Fruit fly (Drosophila melanogaster) whole organism, embryonic: ENCODE results near the gene Schip1.

ENCODE experiments used
- Abd-B ChIP-seq: fragments of 200-800 bp; sonication (Bioruptor generic); optimal IDR thresholded peaks from 2 replicates; lab custom pipeline; 2018; ENCODE audit warnings: missing biosample characterization, mild to moderate bottlenecking, missing genetic modification characterization, moderate library complexity
- Awh ChIP-seq: fragments of 200-800 bp; sonication (Bioruptor generic); IDR thresholded peaks from 2 replicates; pipeline ENCODE4, ENCODE4 v1.3.6; 2022; ENCODE audit warnings: missing biosample characterization, missing genetic modification characterization
- Blimp-1 ChIP-seq: fragments of 200-800 bp; sonication (Bioruptor generic); optimal IDR thresholded peaks from 3 replicates; lab custom pipeline; 2018; ENCODE audit warnings: missing biosample characterization, missing genetic modification characterization, mild to moderate bottlenecking, moderate library complexity, missing genetic modification reagents
- CG10147 ChIP-seq: fragments of 200-800 bp; sonication (Bioruptor generic); optimal IDR thresholded peaks from 2 replicates; lab custom pipeline; 2019; ENCODE audit warnings: missing biosample characterization, mild to moderate bottlenecking, missing genetic modification characterization, moderate library complexity
- CG10209 ChIP-seq: fragments of 200-800 bp; sonication (Bioruptor generic); optimal IDR thresholded peaks from 3 replicates; lab custom pipeline; 2017; ENCODE audit warnings: missing biosample characterization, mild to moderate bottlenecking, missing genetic modification characterization, missing genetic modification reagents
- CG12219 ChIP-seq: fragments of 200-800 bp; sonication (Bioruptor generic); optimal IDR thresholded peaks from 3 replicates; lab custom pipeline; 2018; ENCODE audit warnings: missing biosample characterization, mild to moderate bottlenecking, missing genetic modification characterization
- CG1233 ChIP-seq: fragments of 200-800 bp; sonication (Bioruptor generic); optimal IDR thresholded peaks from 4 replicates; lab custom pipeline; 2018; ENCODE audit warnings: missing biosample characterization, mild to moderate bottlenecking, missing genetic modification characterization
- CG13424 ChIP-seq: fragments of 200-800 bp; sonication (Bioruptor generic); optimal IDR thresholded peaks from 2 replicates; lab custom pipeline; 2019; ENCODE audit warnings: missing biosample characterization, mild to moderate bottlenecking, missing genetic modification characterization, moderate library complexity
- CG14441 ChIP-seq: fragments of 200-800 bp; sonication (Bioruptor generic); IDR thresholded peaks from 2 replicates; pipeline ENCODE4 v1.3.6; 2022; ENCODE audit warnings: missing biosample characterization, missing genetic modification characterization
- CG14710 ChIP-seq: fragments of 200-800 bp; sonication (Bioruptor generic); optimal IDR thresholded peaks from 3 replicates; lab custom pipeline; 2019; ENCODE audit warnings: missing biosample characterization, mild to moderate bottlenecking, missing genetic modification characterization, moderate library complexity
- CG15696 ChIP-seq: fragments of 200-800 bp; sonication (Bioruptor generic); optimal IDR thresholded peaks from 2 replicates; lab custom pipeline; 2019; ENCODE audit warnings: missing biosample characterization, mild to moderate bottlenecking, missing genetic modification characterization, moderate library complexity
- CG1603 ChIP-seq: fragments of 200-800 bp; sonication (Bioruptor generic); optimal IDR thresholded peaks from 2 replicates; lab custom pipeline; 2019; ENCODE audit warnings: missing biosample characterization, mild to moderate bottlenecking, missing genetic modification characterization, moderate library complexity
- CG17802 ChIP-seq: fragments of 200-800 bp; sonication (Bioruptor generic); optimal IDR thresholded peaks from 2 replicates; lab custom pipeline; 2018; ENCODE audit warnings: missing biosample characterization, mild to moderate bottlenecking, missing genetic modification characterization, moderate library complexity
- CG1832 ChIP-seq: fragments of 200-800 bp; sonication (Bioruptor generic); optimal IDR thresholded peaks from 2 replicates; lab custom pipeline; 2017; ENCODE audit warnings: missing biosample characterization, mild to moderate bottlenecking, missing genetic modification characterization, inconsistent platforms
- CG18599 ChIP-seq: fragments of 200-800 bp; sonication (Bioruptor generic); optimal IDR thresholded peaks from 3 replicates; lab custom pipeline; 2017; ENCODE audit warnings: missing biosample characterization, missing genetic modification characterization, mild to moderate bottlenecking, moderate library complexity, missing genetic modification reagents
- CG18764 ChIP-seq: fragments of 200-800 bp; sonication (Bioruptor generic); optimal IDR thresholded peaks from 3 replicates; lab custom pipeline; 2016; ENCODE audit warnings: missing biosample characterization, missing genetic modification characterization
- CG31441 ChIP-seq: fragments of 200-800 bp; sonication (Bioruptor generic); IDR thresholded peaks from 2 replicates; pipeline ENCODE4 v1.3.6; 2022; ENCODE audit warnings: missing biosample characterization, missing genetic modification characterization
- CG4282 ChIP-seq: fragments of 200-800 bp; sonication (Bioruptor generic); optimal IDR thresholded peaks from 2 replicates; lab custom pipeline; 2016; ENCODE audit warnings: missing biosample characterization, missing genetic modification characterization
- CG6254 ChIP-seq: fragments of 200-800 bp; sonication (Bioruptor generic); optimal IDR thresholded peaks from 3 replicates; lab custom pipeline; 2017; ENCODE audit warnings: mild to moderate bottlenecking, missing biosample characterization, missing genetic modification reagents, missing genetic modification characterization
- CG7271 ChIP-seq: fragments of 200-800 bp; sonication (Bioruptor generic); optimal IDR thresholded peaks from 2 replicates; lab custom pipeline; 2018; ENCODE audit warnings: missing biosample characterization, mild to moderate bottlenecking, missing genetic modification characterization, moderate library complexity
- CG7357 ChIP-seq: fragments of 200-800 bp; sonication (Bioruptor generic); IDR thresholded peaks from 3 replicates; pipeline ENCODE4 v1.3.6; 2022; ENCODE audit warnings: missing biosample characterization, missing genetic modification characterization
- CG7786 ChIP-seq: fragments of 200-800 bp; sonication (Bioruptor generic); optimal IDR thresholded peaks from 2 replicates; lab custom pipeline; 2016; ENCODE audit warnings: missing biosample characterization, missing genetic modification characterization
- CG8359 ChIP-seq: fragments of 200-800 bp; sonication (Bioruptor generic); optimal IDR thresholded peaks from 2 replicates; lab custom pipeline; 2017; ENCODE audit warnings: missing biosample characterization, mild to moderate bottlenecking, missing genetic modification characterization, borderline replicate concordance
- CG8388 ChIP-seq: fragments of 200-800 bp; sonication (Bioruptor generic); optimal IDR thresholded peaks from 2 replicates; lab custom pipeline; 2019; ENCODE audit warnings: missing biosample characterization, mild to moderate bottlenecking, missing genetic modification characterization, moderate library complexity
- CG9932 ChIP-seq: fragments of 200-800 bp; sonication (Bioruptor generic); IDR thresholded peaks from 2 replicates; pipeline ENCODE4 v1.3.6; 2022; ENCODE audit warnings: missing biosample characterization, missing genetic modification characterization
- Chrac-16 ChIP-seq: fragments of 200-800 bp; sonication (Bioruptor generic); optimal IDR thresholded peaks from 3 replicates; lab custom pipeline; 2016; ENCODE audit warnings: missing biosample characterization, missing genetic modification characterization
- Dbx ChIP-seq: fragments of 200-800 bp; sonication (Bioruptor generic); IDR thresholded peaks from 3 replicates; pipeline ENCODE4 v1.3.6; 2022; ENCODE audit warnings: missing biosample characterization, missing genetic modification characterization
- Dp ChIP-seq: fragments of 200-800 bp; sonication (Bioruptor generic); optimal IDR thresholded peaks from 2 replicates; lab custom pipeline; 2018; ENCODE audit warnings: missing biosample characterization, mild to moderate bottlenecking, missing genetic modification characterization, moderate library complexity
- Gug ChIP-seq: fragments of 200-800 bp; sonication (Bioruptor generic); IDR thresholded peaks from 4 replicates; pipeline ENCODE4 v1.3.6; 2022; ENCODE audit warnings: missing biosample characterization, missing genetic modification characterization
- HLHmδ ChIP-seq: fragments of 200-800 bp; sonication (Bioruptor generic); optimal IDR thresholded peaks from 2 replicates; lab custom pipeline; 2018; ENCODE audit warnings: missing biosample characterization, mild to moderate bottlenecking, missing genetic modification characterization, moderate library complexity
- Max ChIP-seq: fragments of 200-800 bp; sonication (Bioruptor generic); optimal IDR thresholded peaks from 2 replicates; lab custom pipeline; 2016; ENCODE audit warnings: missing biosample characterization, mild to moderate bottlenecking, missing genetic modification characterization
- NK7.1 ChIP-seq: fragments of 200-800 bp; sonication (Bioruptor generic); optimal IDR thresholded peaks from 3 replicates; lab custom pipeline; 2016; ENCODE audit warnings: missing biosample characterization, missing genetic modification characterization
- Poxn ChIP-seq: fragments of 200-800 bp; sonication (Bioruptor generic); IDR thresholded peaks from 2 replicates; pipeline ENCODE4 v1.3.6; 2022; ENCODE audit warnings: missing biosample characterization, missing genetic modification characterization
- Scr ChIP-seq: fragments of 200-800 bp; sonication (Bioruptor generic); IDR thresholded peaks from 2 replicates; pipeline ENCODE4 v1.3.6; 2022; ENCODE audit warnings: missing biosample characterization, missing genetic modification characterization; ENCODE audit not compliant: partially characterized antibody
- caup ChIP-seq: fragments of 200-800 bp; sonication (Bioruptor generic); optimal IDR thresholded peaks from 3 replicates; lab custom pipeline; 2017; ENCODE audit warnings: missing biosample characterization, mild to moderate bottlenecking, missing genetic modification characterization, moderate library complexity; ENCODE audit not compliant: severe bottlenecking
- cg ChIP-seq: fragments of 200-800 bp; sonication (Bioruptor generic); optimal IDR thresholded peaks from 3 replicates; lab custom pipeline; 2019; ENCODE audit warnings: missing biosample characterization, mild to moderate bottlenecking, missing genetic modification characterization, moderate library complexity
- da ChIP-seq: fragments of 200-800 bp; sonication (Bioruptor generic); optimal IDR thresholded peaks from 2 replicates; lab custom pipeline; 2016; ENCODE audit warnings: missing biosample characterization, missing genetic modification characterization
- dan ChIP-seq: fragments of 200-800 bp; sonication (Bioruptor generic); IDR thresholded peaks from 2 replicates; pipeline ENCODE4 v1.3.6; 2022; ENCODE audit warnings: missing biosample characterization, missing genetic modification characterization
- ewg ChIP-seq: fragments of 200-800 bp; sonication (Bioruptor generic); optimal IDR thresholded peaks from 3 replicates; lab custom pipeline; 2017; ENCODE audit warnings: mild to moderate bottlenecking, missing biosample characterization, missing genetic modification reagents, missing genetic modification characterization
- fu2 ChIP-seq: fragments of 200-800 bp; sonication (Bioruptor generic); optimal IDR thresholded peaks from 2 replicates; lab custom pipeline; 2016; ENCODE audit warnings: missing biosample characterization, missing genetic modification characterization
- gfzf ChIP-seq: fragments of 200-800 bp; sonication (Bioruptor generic); optimal IDR thresholded peaks from 2 replicates; lab custom pipeline; 2016; ENCODE audit warnings: missing biosample characterization, mild to moderate bottlenecking, missing genetic modification characterization, moderate library complexity
- hkb ChIP-seq, 2 experiments: fragments of 200-800 bp in 1 of 2; fragments of >200 bp in 1 of 2; sonication (Bioruptor generic) in 1 of 2; IDR thresholded peaks in 1 of 2; optimal IDR thresholded peaks in 1 of 2; 2 replicates each; pipeline versions ENCODE4 v1.3.6 to Lab custom; 2017 to 2022; ENCODE audit warnings: missing biosample characterization in 1 of 2, missing genetic modification characterization in 1 of 2
- pfk ChIP-seq: fragments of 200-800 bp; sonication (Bioruptor generic); optimal IDR thresholded peaks from 2 replicates; lab custom pipeline; 2018; ENCODE audit warnings: missing biosample characterization, mild to moderate bottlenecking, missing genetic modification characterization, moderate library complexity
- sc ChIP-seq, 3 experiments: fragments of >200 bp in 2 of 3; fragments of 200-800 bp in 1 of 3; sonication (Bioruptor generic) in 1 of 3; optimal IDR thresholded peaks; 2 replicates in 2 of 3; 3 replicates in 1 of 3; lab custom pipeline; 2017; ENCODE audit warnings: mild to moderate bottlenecking in 1 of 3, missing biosample characterization in 1 of 3, missing genetic modification characterization in 1 of 3, missing genetic modification reagents in 1 of 3
- sima ChIP-seq: fragments of 200-800 bp; sonication (Bioruptor generic); optimal IDR thresholded peaks from 2 replicates; lab custom pipeline; 2016; ENCODE audit warnings: missing biosample characterization, missing genetic modification characterization
- sna ChIP-seq: fragments of 200-800 bp; sonication (Bioruptor generic); IDR thresholded peaks from 2 replicates; pipeline ENCODE4 v1.3.6; 2022; ENCODE audit warnings: missing biosample characterization, missing genetic modification characterization; ENCODE audit not compliant: partially characterized antibody
- stc ChIP-seq: fragments of 200-800 bp; sonication (Bioruptor generic); IDR thresholded peaks from 2 replicates; pipeline ENCODE4 v1.3.6; 2022; ENCODE audit warnings: missing biosample characterization, missing genetic modification characterization
- trh ChIP-seq: fragments of 200-800 bp; sonication (Bioruptor generic); optimal IDR thresholded peaks from 2 replicates; lab custom pipeline; 2016; ENCODE audit warnings: missing biosample characterization, missing genetic modification characterization

Gene Schip1

DNA sequence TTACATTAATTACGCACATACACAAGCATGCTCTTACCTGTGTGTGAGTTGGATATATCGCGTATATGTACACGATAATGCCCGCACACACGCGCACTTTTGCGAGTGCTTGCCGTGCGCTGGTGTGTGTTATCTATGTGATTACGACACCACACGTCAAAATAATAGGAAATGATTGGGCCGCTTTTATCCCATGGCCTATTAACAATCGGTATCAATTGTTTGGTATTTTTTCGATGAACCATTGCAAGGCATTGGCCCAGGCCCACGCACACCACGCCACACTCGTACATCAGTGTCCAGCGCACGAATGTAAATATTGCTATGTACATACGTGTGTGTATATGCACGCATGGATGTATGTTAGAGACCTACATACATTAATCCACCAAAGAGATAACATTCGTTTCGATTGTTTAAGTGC lies 4.0 kb upstream of the Schip1 start (continued):
- peak; percentile 48 for TF ChIP-seq CG8388
- no peak for TF ChIP-seq Dp (GFP tag; lab: Kevin White, UChicago)
- TF ChIP-seq HLHmδ (GFP tag; lab: Kevin White, UChicago) = peak; percentile 93
- peak; percentile 34 for TF ChIP-seq NK7.1 (GFP tag; lab: Kevin White, UChicago)
- TF ChIP-seq CG14710 = peak; percentile 56
- peak; percentile 81 for TF ChIP-seq CG1603 (tag; lab: Kevin White, UChicago)
- peak; percentile 49 for TF ChIP-seq CG31441 (GFP tag; lab: Robert Waterston, UW)
- TF ChIP-seq cg (GFP tag; lab: Kevin White, UChicago) = peak; percentile 100
- TF ChIP-seq CG1832 (GFP tag; lab: Kevin White, UChicago) = no peak
- TF ChIP-seq CG8359 = no peak
- no peak for TF ChIP-seq da (GFP tag; lab: Kevin White, UChicago)
- no peak for TF ChIP-seq Blimp-1
- TF ChIP-seq CG7271 (tag; lab: Kevin White, UChicago) = no peak
- peak; percentile 75 for TF ChIP-seq CG6254 (GFP tag; lab: Kevin White, UChicago)
- peak; percentile 30 for TF ChIP-seq CG7786 (GFP tag; lab: Kevin White, UChicago)
- TF ChIP-seq Chrac-16 (GFP tag; lab: Kevin White, UChicago) = peak; percentile 2
- TF ChIP-seq ewg (GFP tag; lab: Kevin White, UChicago) = peak; percentile 26
- TF ChIP-seq CG12219 (GFP tag; lab: Kevin White, UChicago) = peak; percentile 75
- TF ChIP-seq dan = no peak
- TF ChIP-seq CG9932 (GFP tag; lab: Robert Waterston, UW) = peak; percentile 78; the same call in 1 of the 2 replicates
- TF ChIP-seq CG14441 (GFP tag; lab: Robert Waterston, UW) = peak; percentile 51; the same call in 1 of the 2 replicates
- TF ChIP-seq Poxn (GFP tag; lab: Robert Waterston, UW) = no peak
- peak; percentile 78; the same call in 1 of the 2 replicates for TF ChIP-seq Awh
- TF ChIP-seq sna (GFP tag; lab: Robert Waterston, UW) = peak; percentile 63
- no peak for TF ChIP-seq CG17802 (tag; lab: Kevin White, UChicago)
- TF ChIP-seq gfzf = peak; percentile 34
- TF ChIP-seq Scr (GFP tag; lab: Robert Waterston, UW) = peak; percentile 69
- peak; percentile 56 for TF ChIP-seq CG13424 (tag; lab: Kevin White, UChicago)
- TF ChIP-seq caup = peak; percentile 77
- peak; percentile 84 for TF ChIP-seq CG18599 (GFP tag; lab: Kevin White, UChicago)
- TF ChIP-seq CG7357 (GFP tag; lab: Robert Waterston, UW) = no peak
- TF ChIP-seq Abd-B (GFP tag; lab: Kevin White, UChicago) = no peak
- TF ChIP-seq fu2 = peak; percentile 21
- no peak for TF ChIP-seq hkb (optimal IDR thresholded peaks at IDR 0.05; lab: Kevin White, UChicago)
- TF ChIP-seq hkb (GFP tag; IDR thresholded peaks at IDR 0.05; lab: Robert Waterston, UW) = peak; percentile 69
- peak; percentile 74 for TF ChIP-seq CG1233 (GFP tag; lab: Kevin White, UChicago)
- TF ChIP-seq trh (GFP tag; lab: Kevin White, UChicago) = no peak
- no peak for TF ChIP-seq sc (optimal IDR thresholded peaks at IDR 0.05; lab: Kevin White, UChicago)
- TF ChIP-seq sc (GFP tag; optimal IDR thresholded peaks at IDR 0.05; lab: Kevin White, UChicago) = peak; percentile 11
- TF ChIP-seq sima = no peak
- peak; percentile 78 for TF ChIP-seq pfk (GFP tag; lab: Kevin White, UChicago)
- no peak for TF ChIP-seq CG4282
- TF ChIP-seq CG15696 (tag; lab: Kevin White, UChicago) = peak; percentile 72
- no peak for TF ChIP-seq CG18764 (GFP tag; lab: Kevin White, UChicago)
- peak; percentile 81; the same call in 2 of the 3 replicates for TF ChIP-seq Dbx (GFP tag; lab: Robert Waterston, UW)
- peak; percentile 64 for TF ChIP-seq CG10147
- peak; percentile 71 for TF ChIP-seq stc (GFP tag; lab: Robert Waterston, UW)
- TF ChIP-seq Max (GFP tag; lab: Kevin White, UChicago) = peak; percentile 6
- peak; percentile 63 for TF ChIP-seq CG10209 (GFP tag; lab: Kevin White, UChicago)
- TF ChIP-seq Gug (GFP tag; lab: Robert Waterston, UW) = no peak
